Worm (Caenorhabditis elegans): ENCODE measurements around the gene R02D5.4.

DNA sequence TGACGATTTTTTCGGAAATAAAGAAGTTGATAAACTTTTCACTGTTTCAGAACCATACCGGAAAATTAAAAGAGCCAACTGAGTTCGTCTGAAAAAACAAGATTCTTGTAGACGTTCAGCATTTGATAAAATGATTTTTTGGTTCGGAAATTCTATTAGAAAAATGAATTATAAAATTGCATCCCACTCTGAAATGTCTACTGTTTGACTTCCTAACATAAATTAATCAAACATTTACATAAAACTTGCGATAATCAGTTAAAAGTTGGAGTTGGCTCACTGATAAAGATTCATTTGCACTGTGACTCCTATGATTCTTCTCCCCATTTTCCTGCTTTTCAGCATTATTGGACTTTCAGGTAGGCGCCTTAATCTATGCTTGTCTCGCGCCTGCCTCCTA, 15.6 kb downstream of the R02D5.4 start, which contains the start of gene clec-57:
- TF ChIP-seq pha-4 (tag; optimal IDR thresholded peaks at IDR 0.05) (no peak), cebp-1 (GFP tag; IDR thresholded peaks at IDR 0.05) (no peak), cebp-1 (tag; optimal IDR thresholded peaks at IDR 0.05) (no peak), Y53G8AR.9 (GFP tag; conservative IDR thresholded peaks at IDR 0.05) (no peak), dpl-1 (GFP tag; optimal IDR thresholded peaks at IDR 0.05) (no peak), nhr-27 (tag; optimal IDR thresholded peaks at IDR 0.05) (no peak), die-1 (tag; optimal IDR thresholded peaks at IDR 0.05) (no peak), F22D6.2 (tag; optimal IDR thresholded peaks at IDR 0.05) (no peak), ama-1 (optimal IDR thresholded peaks at IDR 0.05) (no peak), ama-1 (GFP tag; optimal IDR thresholded peaks at IDR 0.05) (no peak), unc-130 (GFP tag; optimal IDR thresholded peaks at IDR 0.05) (no peak), snpc-4 (GFP tag; optimal IDR thresholded peaks at IDR 0.05) (no peak), snpc-4 (tag; optimal IDR thresholded peaks at IDR 0.05) (no peak), lin-26 (GFP tag; IDR thresholded peaks at IDR 0.05) (no peak), unc-62 (GFP tag; optimal IDR thresholded peaks at IDR 0.05) (no peak)

Data from whole organism, young adult.